Worm (Caenorhabditis elegans) whole organism, L4 larva: ENCODE data around the gene mnp-1.
"Not testable (repeated sequence)": the region's sequence is repeated elsewhere in the genome, so short reads cannot be mapped to it uniquely, and the experiment has no call there.

Experiments
- D1046.2 ChIP-seq: fragments of 200-800 bp; sonication (Bioruptor generic); IDR thresholded peaks from 2 replicates; pipeline ENCODE4 v1.3.6; 2022; ENCODE audit warnings: missing genetic modification characterization, missing compliant biosample characterization
- F10B5.3 ChIP-seq: sonication (generic microtip); optimal IDR thresholded peaks from 2 replicates; lab custom pipeline; 2016; ENCODE audit warnings: mild to moderate bottlenecking, missing genetic modification characterization, missing compliant biosample characterization
- F26F4.8 ChIP-seq: fragments of 200-800 bp; sonication (Bioruptor generic); conservative IDR thresholded peaks from 2 replicates; pipeline ENCODE4 v1.3.6; 2022; ENCODE audit warnings: missing genetic modification characterization, missing compliant biosample characterization
- F37D6.2 ChIP-seq: sonication (generic microtip); optimal IDR thresholded peaks from 2 replicates; lab custom pipeline; 2016; ENCODE audit warnings: mild to moderate bottlenecking, missing genetic modification characterization, missing compliant biosample characterization
- F44E2.7 ChIP-seq: fragments of 200-800 bp; sonication (Bioruptor generic); IDR thresholded peaks from 2 replicates; pipeline ENCODE4 v2.1.2; 2022; ENCODE audit warnings: missing genetic modification characterization, missing compliant biosample characterization
- R02D3.7 ChIP-seq: fragments of 150-350 bp; sonication (generic microtip); optimal IDR thresholded peaks from 3 replicates; lab custom pipeline; 2014; ENCODE audit warnings: missing biosample characterization, missing genetic modification characterization
- T26A8.4 ChIP-seq: fragments of 200-800 bp; sonication (Bioruptor generic); IDR thresholded peaks from 2 replicates; pipeline ENCODE4 v1.3.6; 2022; ENCODE audit warnings: missing genetic modification characterization, missing compliant biosample characterization
- Y75B8A.6 ChIP-seq: fragments of 200-800 bp; sonication (Bioruptor generic); IDR thresholded peaks from 2 replicates; pipeline ENCODE4 v1.3.6; 2022; ENCODE audit warnings: missing genetic modification reagents, missing genetic modification characterization, missing compliant biosample characterization
- ZK337.2 ChIP-seq: fragments of 200-800 bp; sonication (Bioruptor generic); IDR thresholded peaks from 2 replicates; pipeline ENCODE4 v1.3.6; 2022; ENCODE audit warnings: missing genetic modification reagents, missing genetic modification characterization, missing compliant biosample characterization
- aha-1 ChIP-seq: fragments of 150-350 bp; peaks from one replicate; lab custom pipeline; 2014; ENCODE audit warnings: missing biosample characterization, missing genetic modification characterization
- arid-1 ChIP-seq: fragments of 200-800 bp; sonication (Bioruptor generic); conservative IDR thresholded peaks from 2 replicates; pipeline ENCODE4 v1.3.6; 2022; ENCODE audit warnings: missing genetic modification reagents, missing genetic modification characterization, missing compliant biosample characterization
- ctbp-1 ChIP-seq: fragments of 200-800 bp; sonication (Bioruptor generic); IDR thresholded peaks from 2 replicates; pipeline ENCODE4 v1.3.6; 2022; ENCODE audit warnings: missing genetic modification reagents, missing genetic modification characterization, missing compliant biosample characterization
- daf-16 ChIP-seq, 3 experiments: sonication (generic microtip); optimal IDR thresholded peaks; 2 replicates each; lab custom pipeline; 2016 to 2017; ENCODE audit warnings: missing genetic modification characterization in 3 of 3, missing genetic modification reagents in 3 of 3, mild to moderate bottlenecking in 2 of 3, missing compliant biosample characterization in 2 of 3, missing biosample characterization in 1 of 3, moderate library complexity in 1 of 3
- dmd-6 ChIP-seq: fragments of 200-800 bp; sonication (Bioruptor generic); IDR thresholded peaks from 2 replicates; pipeline ENCODE4 v1.3.6; 2022; ENCODE audit warnings: missing genetic modification reagents, missing genetic modification characterization, missing compliant biosample characterization
- duxl-1 ChIP-seq: sonication (generic microtip); optimal IDR thresholded peaks from 2 replicates; lab custom pipeline; 2016; ENCODE audit warnings: mild to moderate bottlenecking, missing genetic modification characterization, moderate library complexity, missing compliant biosample characterization; ENCODE audit not compliant: poor library complexity
- dve-1 ChIP-seq: sonication (generic microtip); optimal IDR thresholded peaks from 2 replicates; lab custom pipeline; 2017; ENCODE audit warnings: antibody characterized with exemption, mild to moderate bottlenecking, missing genetic modification characterization, missing compliant biosample characterization; ENCODE audit not compliant: insufficient read depth
- egl-27 ChIP-seq: sonication (generic microtip); optimal IDR thresholded peaks from 3 replicates; lab custom pipeline; 2017; ENCODE audit warnings: missing biosample characterization, missing genetic modification reagents, missing genetic modification characterization
- egl-43 ChIP-seq: fragments of 200-800 bp; sonication (Bioruptor generic); IDR thresholded peaks from 2 replicates; pipeline ENCODE4 v1.3.6; 2022; ENCODE audit warnings: missing genetic modification reagents, missing genetic modification characterization, missing compliant biosample characterization
- hlh-30 ChIP-seq: sonication (generic microtip); optimal IDR thresholded peaks from 2 replicates; lab custom pipeline; 2017; ENCODE audit warnings: antibody characterized with exemption, mild to moderate bottlenecking, missing genetic modification characterization, missing compliant biosample characterization; ENCODE audit not compliant: insufficient read depth
- hmg-1.1 ChIP-seq: fragments of 200-800 bp; sonication (Bioruptor generic); IDR thresholded peaks from 2 replicates; pipeline ENCODE4 v1.3.6; 2022; ENCODE audit warnings: missing genetic modification reagents, missing genetic modification characterization, missing compliant biosample characterization
- jun-1 ChIP-seq: fragments of 150-350 bp; optimal IDR thresholded peaks from 2 replicates; lab custom pipeline; 2014; ENCODE audit warnings: missing biosample characterization, missing genetic modification reagents, missing genetic modification characterization
- lim-7 ChIP-seq: fragments of 200-800 bp; sonication (Bioruptor generic); IDR thresholded peaks from 2 replicates; pipeline ENCODE4 v1.3.6; 2022; ENCODE audit warnings: missing genetic modification characterization, missing compliant biosample characterization
- lin-1 ChIP-seq: fragments of 200-800 bp; sonication (Bioruptor generic); IDR thresholded peaks from 2 replicates; pipeline ENCODE4 v1.3.6; 2022; ENCODE audit warnings: missing genetic modification reagents, missing genetic modification characterization, missing compliant biosample characterization
- lin-29 ChIP-seq: fragments of 200-800 bp; sonication (Bioruptor generic); IDR thresholded peaks from 2 replicates; pipeline ENCODE4 v1.3.6; 2022; ENCODE audit warnings: missing genetic modification reagents, missing genetic modification characterization, missing compliant biosample characterization
- lin-38 ChIP-seq: fragments of 200-800 bp; sonication (Bioruptor generic); IDR thresholded peaks from 2 replicates; pipeline ENCODE4 v1.3.6; 2022; ENCODE audit warnings: missing genetic modification reagents, missing genetic modification characterization, missing compliant biosample characterization
- lir-3 ChIP-seq: sonication (generic microtip); optimal IDR thresholded peaks from 2 replicates; lab custom pipeline; 2016; ENCODE audit warnings: mild to moderate bottlenecking, missing genetic modification characterization, missing compliant biosample characterization
- madf-5 ChIP-seq, 2 experiments: fragments of 200-800 bp; sonication (Bioruptor generic); IDR thresholded peaks; 2 replicates each; pipeline ENCODE4 v1.3.6; 2022; ENCODE audit warnings: missing compliant biosample characterization in 2 of 2, missing genetic modification characterization in 2 of 2
- mdl-1 ChIP-seq, 2 experiments: fragments of 150-350 bp in 1 of 2; sonication (generic microtip) in 1 of 2; optimal IDR thresholded peaks; 2 replicates each; lab custom pipeline; 2014 to 2017; ENCODE audit warnings: missing biosample characterization in 2 of 2, missing genetic modification characterization in 2 of 2
- mep-1 ChIP-seq: fragments of 150-350 bp; sonication (generic microtip); optimal IDR thresholded peaks from 3 replicates; lab custom pipeline; 2014; ENCODE audit warnings: missing biosample characterization, missing genetic modification characterization
- mxl-2 ChIP-seq: fragments of 200-800 bp; sonication (Bioruptor generic); conservative IDR thresholded peaks from 2 replicates; pipeline ENCODE4 v1.3.6; 2022; ENCODE audit warnings: missing genetic modification reagents, missing genetic modification characterization, missing compliant biosample characterization
- mxl-3 ChIP-seq: fragments of 200-800 bp; sonication (Bioruptor generic); optimal IDR thresholded peaks from 2 replicates; lab custom pipeline; 2018; ENCODE audit warnings: mild to moderate bottlenecking, missing genetic modification characterization, missing compliant biosample characterization
- nhr-102 ChIP-seq: sonication (generic microtip); optimal IDR thresholded peaks from 2 replicates; lab custom pipeline; 2016; ENCODE audit warnings: mild to moderate bottlenecking, missing genetic modification characterization, moderate library complexity, missing compliant biosample characterization
- nhr-25 ChIP-seq: sonication (generic microtip); optimal IDR thresholded peaks from 2 replicates; lab custom pipeline; 2017; ENCODE audit warnings: missing genetic modification characterization, mild to moderate bottlenecking, missing compliant biosample characterization, antibody characterized with exemption, moderate library complexity, borderline replicate concordance; ENCODE audit not compliant: insufficient read depth
- nhr-28 ChIP-seq: fragments of 150-350 bp; optimal IDR thresholded peaks from 2 replicates; lab custom pipeline; 2014; ENCODE audit warnings: missing biosample characterization, missing genetic modification characterization
- nhr-41 ChIP-seq: fragments of 200-800 bp; sonication (Bioruptor generic); IDR thresholded peaks from 2 replicates; pipeline ENCODE4 v1.3.6; 2022; ENCODE audit warnings: missing genetic modification reagents, missing genetic modification characterization, missing compliant biosample characterization
- nhr-42 ChIP-seq: fragments of 200-800 bp; sonication (Bioruptor generic); IDR thresholded peaks from 2 replicates; pipeline ENCODE4 v1.3.6; 2022; ENCODE audit warnings: missing genetic modification characterization, missing compliant biosample characterization
- nhr-48 ChIP-seq: sonication (generic microtip); optimal IDR thresholded peaks from 2 replicates; lab custom pipeline; 2016; ENCODE audit warnings: mild to moderate bottlenecking, missing genetic modification characterization, missing compliant biosample characterization
- pha-4 ChIP-seq, 2 experiments: fragments of 150-350 bp in 1 of 2; fragments of 200-800 bp in 1 of 2; sonication (Bioruptor generic) in 1 of 2; IDR thresholded peaks in 1 of 2; optimal IDR thresholded peaks in 1 of 2; 2 replicates each; pipeline versions ENCODE4 v1.3.6 to Lab custom; 2014 to 2022; ENCODE audit warnings: missing genetic modification characterization in 2 of 2, missing genetic modification reagents in 2 of 2, missing biosample characterization in 1 of 2, missing compliant biosample characterization in 1 of 2
- pqm-1 ChIP-seq: sonication (generic microtip); optimal IDR thresholded peaks from 2 replicates; lab custom pipeline; 2017; ENCODE audit warnings: missing biosample characterization, missing genetic modification characterization
- rbr-2 ChIP-seq: sonication (generic microtip); optimal IDR thresholded peaks from 2 replicates; lab custom pipeline; 2016; ENCODE audit warnings: missing genotype, missing genetic modification characterization, missing compliant biosample characterization
- set-16 ChIP-seq: fragments of 200-800 bp; sonication (Bioruptor generic); IDR thresholded peaks from 2 replicates; pipeline ENCODE4 v1.3.6; 2022; ENCODE audit warnings: missing genetic modification reagents, missing genetic modification characterization, missing compliant biosample characterization
- spr-1 ChIP-seq: sonication (generic microtip); optimal IDR thresholded peaks from 2 replicates; lab custom pipeline; 2016; ENCODE audit warnings: mild to moderate bottlenecking, missing genetic modification characterization, missing compliant biosample characterization
- spr-3 ChIP-seq: fragments of 200-800 bp; sonication (Bioruptor generic); optimal IDR thresholded peaks from 2 replicates; lab custom pipeline; 2018; ENCODE audit warnings: mild to moderate bottlenecking, missing genetic modification characterization, missing compliant biosample characterization
- tra-1 ChIP-seq: fragments of 200-800 bp; sonication (Bioruptor generic); IDR thresholded peaks from 2 replicates; pipeline ENCODE4 v1.3.6; 2022; ENCODE audit warnings: missing genetic modification reagents, missing genetic modification characterization, missing compliant biosample characterization
- vab-7 ChIP-seq: fragments of 200-800 bp; sonication (Bioruptor generic); IDR thresholded peaks from 2 replicates; pipeline ENCODE4 v1.3.6; 2022; ENCODE audit warnings: missing genetic modification reagents, missing genetic modification characterization, missing compliant biosample characterization
- zfp-3 ChIP-seq: fragments of 200-800 bp; sonication (Bioruptor generic); conservative IDR thresholded peaks from 2 replicates; pipeline ENCODE4 v1.3.6; 2022; ENCODE audit warnings: missing genetic modification reagents, missing genetic modification characterization, missing compliant biosample characterization

The mnp-1 gene

DNA sequence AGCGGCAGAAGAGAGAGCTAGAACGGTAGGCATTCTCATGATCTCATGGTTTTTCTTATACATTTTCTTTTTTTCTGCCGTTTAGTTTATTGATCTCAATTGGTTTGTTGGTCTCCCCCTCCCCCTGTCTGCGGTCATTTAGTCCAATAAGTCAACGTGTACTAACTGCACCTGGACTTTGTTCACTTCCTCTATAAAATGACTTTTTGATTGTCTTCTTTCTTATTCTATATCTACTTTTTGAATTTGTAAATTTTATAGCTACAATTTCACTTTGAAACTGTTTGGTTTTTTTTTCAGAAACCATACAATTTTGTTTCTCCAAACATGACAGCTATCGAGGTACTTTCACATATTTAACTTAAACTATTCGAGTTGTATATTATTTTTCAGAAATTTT is 11.3 kb downstream of the mnp-1 start, which contains the start of gene ckb-2:
TSS of gene ckb-2 (plus strand) at position 301 of the 400 bp plus-strand sequence.
- TF ChIP-seq R02D3.7 (tag; lab: Kevin White, UChicago) (no peak), egl-27 (tag; lab: Kevin White, UChicago) (no peak), nhr-25 (no peak), mxl-3 (no peak), mep-1 (tag; lab: Kevin White, UChicago) (no peak), mxl-2 (GFP tag; lab: Robert Waterston, UW) (no peak), ZK337.2 (GFP tag; lab: Robert Waterston, UW) (no peak), lin-29 (GFP tag; lab: Robert Waterston, UW) (no peak), madf-5 (GFP tag; IDR thresholded peaks at IDR 0.05; lab: Robert Waterston, UW) (no peak), nhr-102 (no peak)
- TF ChIP-seq, all 104 proteins: peak for 0

DNA sequence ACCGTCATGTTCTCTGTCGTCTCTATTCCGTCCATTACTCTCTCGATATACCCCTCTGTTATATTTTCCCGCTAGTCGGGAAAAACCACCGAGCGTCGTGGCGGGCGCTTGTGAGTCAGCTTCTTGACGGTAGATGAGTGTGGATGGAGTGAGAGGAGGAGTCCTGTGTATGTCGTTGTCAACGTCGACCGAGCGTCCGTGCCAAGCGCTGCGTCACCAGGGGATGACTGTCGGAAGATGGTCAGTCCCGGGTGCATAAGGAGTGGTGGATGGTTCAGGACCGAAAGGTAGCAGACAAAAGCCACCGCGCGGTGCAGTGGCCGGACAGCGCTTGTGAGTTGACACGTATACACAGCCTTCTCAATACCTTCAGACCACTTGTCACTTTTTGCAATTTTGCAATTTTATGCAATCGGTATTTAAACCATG is 13.0 kb downstream of the mnp-1 start:
- TF ChIP-seq egl-43 (GFP tag; lab: Robert Waterston, UW) (peak; percentile 94), duxl-1 (tag; lab: Kevin White, UChicago) (peak; percentile 5), set-16 (GFP tag; lab: Robert Waterston, UW) (peak; percentile 90), aha-1 (tag; lab: Kevin White, UChicago) (peak; percentile 96), mdl-1 (tag; optimal IDR thresholded peaks at IDR 0.05; lab: Kevin White, UChicago) (peak in 1 of 2 experiments; percentile 17), pha-4 (GFP tag; IDR thresholded peaks at IDR 0.05; lab: Robert Waterston, UW) (peak; percentile 84), spr-1 (tag; lab: Kevin White, UChicago) (peak; percentile 63), lin-38 (GFP tag; lab: Robert Waterston, UW) (peak; percentile 84), spr-3 (GFP tag; lab: Kevin White, UChicago) (peak; percentile 51), F26F4.8 (GFP tag; lab: Robert Waterston, UW) (0 out of 2 replicates have a peak, but pooled peaks have one; percentile 19), nhr-102 (peak; percentile 71), Y75B8A.6 (GFP tag; lab: Robert Waterston, UW) (peak; percentile 59; the same call in 1 of the 2 replicates), mxl-3 (peak; percentile 41), nhr-28 (peak; percentile 37), jun-1 (tag; lab: Kevin White, UChicago) (peak; percentile 6), ctbp-1 (peak; percentile 69; the same call in 1 of the 2 replicates), ZK337.2 (GFP tag; lab: Robert Waterston, UW) (peak; percentile 64; the same call in 1 of the 2 replicates), F44E2.7 (GFP tag; lab: Robert Waterston, UW) (peak; percentile 75; the same call in 1 of the 2 replicates), pqm-1 (tag; lab: Kevin White, UChicago) (peak; percentile 3), tra-1 (GFP tag; lab: Robert Waterston, UW) (peak; percentile 65), T26A8.4 (GFP tag; lab: Robert Waterston, UW) (peak; percentile 84), lin-1 (GFP tag; lab: Robert Waterston, UW) (0 out of 2 replicates have a peak, but pooled peaks have one; percentile 43), arid-1 (peak; percentile 45; the same call in 1 of the 2 replicates), zfp-3 (GFP tag; lab: Robert Waterston, UW) (peak; percentile 82), F10B5.3 (tag; lab: Kevin White, UChicago) (peak; percentile 49), nhr-42 (GFP tag; lab: Robert Waterston, UW) (peak; percentile 69; the same call in 1 of the 2 replicates), dve-1 (tag; lab: Kevin White, UChicago) (peak; percentile 61), lim-7 (GFP tag; lab: Robert Waterston, UW) (peak; percentile 71), dmd-6 (GFP tag; lab: Robert Waterston, UW) (peak; percentile 85), nhr-41 (GFP tag; lab: Robert Waterston, UW) (peak; percentile 53; the same call in 1 of the 2 replicates), rbr-2 (tag; lab: Kevin White, UChicago) (peak; percentile 74), lir-3 (peak; percentile 52), F37D6.2 (peak; percentile 8), hmg-1.1 (GFP tag; lab: Robert Waterston, UW) (peak; percentile 88), hlh-30 (tag; lab: Kevin White, UChicago) (peak; percentile 44), nhr-48 (tag; lab: Kevin White, UChicago) (peak; percentile 67), vab-7 (peak; percentile 58; the same call in 1 of the 2 replicates), D1046.2 (GFP tag; lab: Robert Waterston, UW) (peak; percentile 52; the same call in 1 of the 2 replicates), daf-16 (GFP tag; optimal IDR thresholded peaks at IDR 0.05; lab: Kevin White, UChicago) (peak; percentile 20 to 54), daf-16 (tag; optimal IDR thresholded peaks at IDR 0.05; lab: Kevin White, UChicago) (peak; percentile 24)
- not testable (repeated sequence) for TF ChIP-seq pha-4 (tag; optimal IDR thresholded peaks at IDR 0.05; lab: Kevin White, UChicago)
